Fruit fly (Drosophila melanogaster) whole organism: ENCODE measurements around the gene Prps.

Experiments used
- CG8478 ChIP-seq: fragments of >200 bp; optimal IDR thresholded peaks from 2 replicates; lab custom pipeline; 2018; ENCODE audit warnings: inconsistent platforms
- Dll ChIP-seq: fragments of >200 bp; optimal IDR thresholded peaks from 2 replicates; lab custom pipeline; 2017
- EcR ChIP-seq, 2 experiments: fragments of >200 bp; optimal IDR thresholded peaks; 2 replicates each; lab custom pipeline; 2017; ENCODE audit warnings: missing biosample characterization in 2 of 2, missing genetic modification characterization in 2 of 2, missing genetic modification reagents in 2 of 2
- pan ChIP-seq: fragments of >200 bp; optimal IDR thresholded peaks from 2 replicates; lab custom pipeline; 2017
- psq ChIP-seq: fragments of >200 bp; optimal IDR thresholded peaks from 2 replicates; lab custom pipeline; 2017
- usp ChIP-seq: fragments of >200 bp; optimal IDR thresholded peaks from 2 replicates; lab custom pipeline; 2017; ENCODE audit warnings: missing biosample characterization, missing genetic modification characterization, mixed read lengths

- no peak for TF ChIP-seq psq (lab: Kevin White, UChicago)
- no peak for TF ChIP-seq CG8478 (lab: Kevin White, UChicago)
- no peak for TF ChIP-seq Dll (lab: Kevin White, UChicago)
- TF ChIP-seq EcR (GFP tag; optimal IDR thresholded peaks at IDR 0.05; lab: Kevin White, UChicago) = no peak
- TF ChIP-seq usp (GFP tag; lab: Kevin White, UChicago) = no peak
- no peak for TF ChIP-seq pan (lab: Kevin White, UChicago)
Observed at dm6 chr3L:9713383-9713827, 16.9 kb upstream of the Prps start, which contains the start of gene SH3PX1.
